Fruit fly (Drosophila melanogaster) whole organism, larva: ENCODE results near the gene Scgalpha.

Experiments used
- noc ChIP-seq: fragments of 200-800 bp; sonication (Bioruptor generic); optimal IDR thresholded peaks from 3 replicates; lab custom pipeline; 2019; ENCODE audit warnings: missing biosample characterization, mild to moderate bottlenecking, missing genetic modification characterization, moderate library complexity

Scgalpha gene

dm6 chr2L:8302766-8303479, at the start of gene Scgalpha, which contains the start of gene wol:
TSS of gene Scgalpha (plus strand) at chr2L:8303429.
TSS of gene wol (minus strand) at chr2L:8302985.
- no peak for TF ChIP-seq noc (tag; lab: Kevin White, UChicago)

dm6 chr2L:8255406-8255805, 47.8 kb upstream of the Scgalpha start:
- peak; percentile 80 for TF ChIP-seq noc (tag; lab: Kevin White, UChicago)

dm6 chr2L:8257401-8258266, 45.6 kb upstream of the Scgalpha start, which contains the start of gene CG8086:
TSS of gene CG8086 (minus strand) at chr2L:8257502.
- TF ChIP-seq noc (tag; lab: Kevin White, UChicago) = no peak

dm6 chr2L:8266145-8266544, 37.1 kb upstream of the Scgalpha start:
- no peak for TF ChIP-seq noc (tag; lab: Kevin White, UChicago)

dm6 chr2L:8266670-8267435, 36.4 kb upstream of the Scgalpha start:
- TF ChIP-seq noc (tag; lab: Kevin White, UChicago) = no peak

- TF ChIP-seq noc (tag; lab: Kevin White, UChicago) = no peak
Observed at dm6 chr2L:8268679-8269078, 34.5 kb upstream of the Scgalpha start.

dm6 chr2L:8270916-8271315, 32.3 kb upstream of the Scgalpha start:
- TF ChIP-seq noc (tag; lab: Kevin White, UChicago) = no peak

dm6 chr2L:8274127-8274526, 29.1 kb upstream of the Scgalpha start:
- no peak for TF ChIP-seq noc (tag; lab: Kevin White, UChicago)

- no peak for TF ChIP-seq noc (tag; lab: Kevin White, UChicago)
Observed at dm6 chr2L:8274958-8275584, 28.2 kb upstream of the Scgalpha start.

dm6 chr2L:8276287-8276686, 26.9 kb upstream of the Scgalpha start:
- no peak for TF ChIP-seq noc (tag; lab: Kevin White, UChicago)

dm6 chr2L:8276880-8277279, 26.3 kb upstream of the Scgalpha start:
- TF ChIP-seq noc (tag; lab: Kevin White, UChicago) = no peak

dm6 chr2L:8277561-8278201, 25.5 kb upstream of the Scgalpha start:
- peak; percentile 94 for TF ChIP-seq noc (tag; lab: Kevin White, UChicago)

dm6 chr2L:8279400-8280065, 23.7 kb upstream of the Scgalpha start:
- no peak for TF ChIP-seq noc (tag; lab: Kevin White, UChicago)

- no peak for TF ChIP-seq noc (tag; lab: Kevin White, UChicago)
Observed at dm6 chr2L:8280225-8280624, 23.0 kb upstream of the Scgalpha start.
